Fruit fly (Drosophila melanogaster): ENCODE data around the gene rha.

dm6 chr3R:25302239-25302638 lies 37.8 kb upstream of the rha start, which contains the start of gene CG31370:
- TF ChIP-seq CG8478 (optimal IDR thresholded peaks at IDR 0.05): no peak
- TF ChIP-seq CTCF (optimal IDR thresholded peaks at IDR 0.05): no peak
